Fruit fly (Drosophila melanogaster): Measurements from ENCODE around the gene tx.

The tx gene

dm6 chr3R:26440455-26441196 lies at the start of gene tx (continued):
- peak; percentile 85 for TF ChIP-seq CG12769 (tag; optimal IDR thresholded peaks at IDR 0.05)
- no peak for TF ChIP-seq Ets65A (GFP tag)
- peak; percentile 89 for TF ChIP-seq Deaf1 (tag; optimal IDR thresholded peaks at IDR 0.05)
- 0 out of 2 replicates have a peak, but pooled peaks have one; percentile 5 for TF ChIP-seq CG3847 (GFP tag; IDR thresholded peaks at IDR 0.05)
- no peak for TF ChIP-seq Atf6 (GFP tag; IDR thresholded peaks at IDR 0.05)
- 0 out of 3 replicates have a peak, but pooled peaks have one; percentile 36 for TF ChIP-seq CG34422 (GFP tag; IDR thresholded peaks at IDR 0.05)
- TF ChIP-seq sug (tag; optimal IDR thresholded peaks at IDR 0.05) = peak; percentile 11
- TF ChIP-seq abd-A (tag; optimal IDR thresholded peaks at IDR 0.05) = peak; percentile 64
- 0 out of 2 replicates have a peak, but pooled peaks have one; percentile 20 for TF ChIP-seq CG13287 (GFP tag; IDR thresholded peaks at IDR 0.05; ENCODE audit: partially characterized antibody)
- no peak for TF ChIP-seq row (GFP tag; IDR thresholded peaks at IDR 0.05)
- peak; percentile 11 for TF ChIP-seq Nf-YC (tag; optimal IDR thresholded peaks at IDR 0.05)
- TF ChIP-seq E2f2 (GFP tag; IDR thresholded peaks at IDR 0.05) = 0 out of 2 replicates have a peak, but pooled peaks have one; percentile 20
- peak; percentile 27 for TF ChIP-seq CG34376 (GFP tag; optimal IDR thresholded peaks at IDR 0.05)
- TF ChIP-seq Fer2 (tag; optimal IDR thresholded peaks at IDR 0.05) = no peak
- TF ChIP-seq ftz-f1 (GFP tag; optimal IDR thresholded peaks at IDR 0.05) = no peak
- TF ChIP-seq Eip74EF (GFP tag; optimal IDR thresholded peaks at IDR 0.05) = no peak
- TF ChIP-seq CG32767 (GFP tag; IDR thresholded peaks at IDR 0.05) = peak; percentile 60
- no peak for TF ChIP-seq onecut (GFP tag; IDR thresholded peaks at IDR 0.05)
- TF ChIP-seq vvl (GFP tag; IDR thresholded peaks at IDR 0.05) = peak; percentile 40
- peak; percentile 4 for TF ChIP-seq CG10147 (GFP tag; optimal IDR thresholded peaks at IDR 0.05)
- 0 out of 2 replicates have a peak, but pooled peaks have one; percentile 14 for TF ChIP-seq unc-4 (GFP tag; IDR thresholded peaks at IDR 0.05; ENCODE audit: partially characterized antibody)
- TF ChIP-seq CG10543 (GFP tag; optimal IDR thresholded peaks at IDR 0.05) = peak; percentile 63
- no peak for TF ChIP-seq CG2129 (GFP tag; IDR thresholded peaks at IDR 0.05; ENCODE audit: partially characterized antibody)
- TF ChIP-seq sens (GFP tag) = peak; percentile 70
- TF ChIP-seq lola (GFP tag; optimal IDR thresholded peaks at IDR 0.05) = no peak
- TF ChIP-seq stc (GFP tag; IDR thresholded peaks at IDR 0.05) = 0 out of 2 replicates have a peak, but pooled peaks have one; percentile 14
- 0 out of 3 replicates have a peak, but pooled peaks have one; percentile 24 for TF ChIP-seq vnd (GFP tag; IDR thresholded peaks at IDR 0.05; ENCODE audit: partially characterized antibody)
- TF ChIP-seq CG6791 (GFP tag; IDR thresholded peaks at IDR 0.05; ENCODE audit: partially characterized antibody) = 0 out of 3 replicates have a peak, but pooled peaks have one; percentile 7
- 0 out of 2 replicates have a peak, but pooled peaks have one; percentile 31 for TF ChIP-seq CG11247 (GFP tag; IDR thresholded peaks at IDR 0.05)
- peak; percentile 70 for TF ChIP-seq Blimp-1 (GFP tag; optimal IDR thresholded peaks at IDR 0.05)
- no peak for TF ChIP-seq mld (GFP tag; IDR thresholded peaks at IDR 0.05; ENCODE audit: partially characterized antibody)
- TF ChIP-seq ap (GFP tag; IDR thresholded peaks at IDR 0.05) = no peak
- TF ChIP-seq CG3163 (GFP tag; optimal IDR thresholded peaks at IDR 0.05) = peak; percentile 92
- TF ChIP-seq Jarid2 (GFP tag; optimal IDR thresholded peaks at IDR 0.05) = peak; percentile 69
- no peak for TF ChIP-seq nerfin-1 (tag; optimal IDR thresholded peaks at IDR 0.05)
- TF ChIP-seq chinmo (GFP tag; IDR thresholded peaks at IDR 0.05; ENCODE audit: partially characterized antibody) = peak; percentile 77; the same call in 1 of the 4 replicates

dm6 chr3R:26403556-26403955 lies 37.0 kb upstream of the tx start, which contains the start of gene ppk15:
Gene ppk15, minus strand, starts transcription at chr3R:26403656.
- TF ChIP-seq CG1603 (tag; optimal IDR thresholded peaks at IDR 0.05) (no peak), CG12071 (GFP tag; optimal IDR thresholded peaks at IDR 0.05) (no peak), gt (GFP tag; IDR thresholded peaks at IDR 0.05) (no peak)
